Worm (Caenorhabditis elegans): ENCODE results near the gene fbxa-61.

fbxa-61 gene

DNA sequence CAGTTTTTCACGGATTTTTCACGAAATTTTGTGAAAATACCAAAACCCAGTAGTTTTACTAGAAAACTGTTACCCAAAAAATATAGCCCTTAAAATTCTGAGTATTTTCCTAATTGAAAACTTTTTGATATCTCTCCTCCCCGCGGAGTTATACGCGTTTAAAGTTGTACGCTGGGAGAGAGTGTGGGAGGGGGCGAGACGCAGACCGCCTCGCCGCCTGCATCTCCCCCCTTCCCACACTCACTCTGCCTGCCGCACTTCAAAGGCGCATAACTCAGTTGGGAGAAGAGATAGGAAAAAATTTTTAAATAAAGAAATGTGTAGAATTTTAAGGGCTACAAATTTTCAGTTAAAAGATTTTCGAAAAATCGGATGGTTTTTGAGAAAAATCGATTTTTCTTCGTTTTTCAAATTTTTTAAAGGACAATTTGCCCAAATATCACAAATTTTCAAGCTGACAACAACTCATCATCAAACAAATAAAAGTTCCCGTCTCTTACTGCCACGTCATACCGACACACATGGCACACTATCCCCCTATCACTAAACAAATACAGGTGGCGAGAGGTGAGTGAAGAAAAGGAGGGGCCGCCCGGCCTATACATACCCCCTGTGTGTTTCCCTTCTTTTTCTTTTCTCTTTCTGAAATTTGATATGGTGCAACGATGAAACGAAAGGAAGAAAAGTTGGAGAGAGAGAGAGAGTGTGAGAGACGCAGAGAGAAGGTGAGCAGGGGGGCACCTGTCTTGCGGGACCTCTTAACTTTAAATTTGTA is 15.3 kb upstream of the fbxa-61 start:
- TF ChIP-seq F13C5.2 (tag; optimal IDR thresholded peaks at IDR 0.05) (no peak), hmbx-1 (tag; optimal IDR thresholded peaks at IDR 0.05) (no peak), flt-1 (GFP tag; IDR thresholded peaks at IDR 0.05) (no peak), tbx-37 (GFP tag; conservative IDR thresholded peaks at IDR 0.05) (no peak), hmg-4 (GFP tag; optimal IDR thresholded peaks at IDR 0.05) (no peak), tra-4 (tag; optimal IDR thresholded peaks at IDR 0.05) (no peak), ets-7 (tag; optimal IDR thresholded peaks at IDR 0.05) (no peak), ceh-13 (GFP tag; optimal IDR thresholded peaks at IDR 0.05) (no peak), ama-1 (optimal IDR thresholded peaks at IDR 0.05) (no peak), scrt-1 (GFP tag; IDR thresholded peaks at IDR 0.05) (no peak), sea-1 (GFP tag; conservative IDR thresholded peaks at IDR 0.05) (no peak), aly-1 (tag; optimal IDR thresholded peaks at IDR 0.05) (no peak), B0310.2 (tag; optimal IDR thresholded peaks at IDR 0.05) (no peak), tbx-11 (GFP tag; IDR thresholded peaks at IDR 0.05) (no peak), hnd-1 (tag; optimal IDR thresholded peaks at IDR 0.05) (no peak), ceh-36 (tag; optimal IDR thresholded peaks at IDR 0.05) (no peak), pes-1 (GFP tag; IDR thresholded peaks at IDR 0.05) (no peak)

DNA sequence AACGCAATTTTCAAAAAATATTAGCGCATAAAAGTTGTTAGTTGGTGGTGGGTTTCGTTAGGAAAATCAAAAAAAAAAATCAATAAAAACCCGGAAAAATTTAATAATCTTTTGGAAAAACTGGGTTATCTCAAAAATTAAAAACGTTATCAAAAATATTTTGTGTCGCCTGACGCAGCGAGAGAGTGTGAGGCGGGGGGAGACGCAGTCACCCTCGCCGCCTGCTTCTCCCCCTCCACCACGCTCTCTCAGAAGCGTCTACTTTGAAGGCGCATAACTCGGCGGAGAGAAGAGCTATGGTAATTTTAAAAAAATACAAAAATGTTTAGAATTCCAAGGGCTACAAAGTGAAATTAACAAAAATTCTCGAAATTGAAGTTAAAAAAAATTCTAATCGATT is 13.7 kb upstream of the fbxa-61 start:
- TF ChIP-seq flt-1 (GFP tag; IDR thresholded peaks at IDR 0.05) (no peak), hnd-1 (tag; optimal IDR thresholded peaks at IDR 0.05) (no peak), ets-7 (tag; optimal IDR thresholded peaks at IDR 0.05) (no peak), scrt-1 (GFP tag; IDR thresholded peaks at IDR 0.05) (no peak), pes-1 (GFP tag; IDR thresholded peaks at IDR 0.05) (no peak), ceh-13 (GFP tag; optimal IDR thresholded peaks at IDR 0.05) (no peak), B0310.2 (tag; optimal IDR thresholded peaks at IDR 0.05) (no peak), ama-1 (optimal IDR thresholded peaks at IDR 0.05) (no peak), F13C5.2 (tag; optimal IDR thresholded peaks at IDR 0.05) (no peak), tra-4 (tag; optimal IDR thresholded peaks at IDR 0.05) (no peak), tbx-37 (GFP tag; conservative IDR thresholded peaks at IDR 0.05) (no peak), hmg-4 (GFP tag; optimal IDR thresholded peaks at IDR 0.05) (no peak), hmbx-1 (tag; optimal IDR thresholded peaks at IDR 0.05) (no peak), sea-1 (GFP tag; conservative IDR thresholded peaks at IDR 0.05) (no peak)

DNA sequence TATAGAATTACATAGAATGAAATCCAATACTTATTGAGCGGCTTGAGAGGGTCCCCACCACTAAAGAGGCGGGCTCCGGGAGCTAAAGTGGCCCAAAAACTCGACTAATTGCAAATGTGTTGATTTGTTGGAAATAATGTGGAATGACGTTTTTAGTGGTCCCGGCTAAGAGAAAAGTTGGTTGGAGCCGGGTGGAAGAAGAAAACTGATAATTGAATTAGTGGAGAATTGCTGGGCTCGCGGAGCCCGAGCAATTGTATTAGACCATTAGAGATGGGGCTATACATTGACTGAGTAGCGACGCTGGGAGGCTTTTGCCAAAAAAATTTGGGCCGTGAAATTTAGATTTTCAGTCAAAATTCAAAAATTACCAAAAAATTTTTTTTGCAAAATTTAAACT is 13.3 kb upstream of the fbxa-61 start:
- TF ChIP-seq scrt-1 (GFP tag; IDR thresholded peaks at IDR 0.05) (no peak), hmbx-1 (tag; optimal IDR thresholded peaks at IDR 0.05) (no peak)

- TF ChIP-seq hmg-4 (GFP tag; optimal IDR thresholded peaks at IDR 0.05) (no peak), hmbx-1 (tag; optimal IDR thresholded peaks at IDR 0.05) (no peak)
Observed at ce11 chrIII:1226256-1226655, 12.6 kb upstream of the fbxa-61 start.

DNA sequence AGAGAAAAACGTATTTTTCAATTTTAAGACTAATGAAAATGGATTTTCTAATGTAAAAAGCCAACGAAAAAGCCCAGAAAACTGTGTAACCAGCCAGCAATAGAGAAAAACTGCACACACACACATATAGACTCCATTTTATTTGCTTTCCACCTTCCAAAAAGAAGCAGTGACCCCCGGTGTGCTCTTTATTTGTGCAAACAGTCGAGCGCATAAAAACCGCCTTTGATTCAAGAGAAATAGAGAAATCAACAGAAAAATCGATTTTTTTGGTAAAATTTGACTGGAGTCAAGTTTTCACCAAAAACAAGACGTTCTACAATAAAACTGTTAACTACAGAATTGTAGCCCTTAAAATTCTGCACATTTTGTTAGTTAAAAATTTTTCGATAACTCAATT is 10.3 kb upstream of the fbxa-61 start:
- TF ChIP-seq pes-1 (GFP tag; IDR thresholded peaks at IDR 0.05) (no peak), hmbx-1 (tag; optimal IDR thresholded peaks at IDR 0.05) (no peak), B0310.2 (tag; optimal IDR thresholded peaks at IDR 0.05) (no peak), hmg-4 (GFP tag; optimal IDR thresholded peaks at IDR 0.05) (no peak), scrt-1 (GFP tag; IDR thresholded peaks at IDR 0.05) (no peak), tbx-37 (GFP tag; conservative IDR thresholded peaks at IDR 0.05) (no peak), ets-7 (tag; optimal IDR thresholded peaks at IDR 0.05) (no peak), ceh-36 (tag; optimal IDR thresholded peaks at IDR 0.05) (no peak), hnd-1 (tag; optimal IDR thresholded peaks at IDR 0.05) (no peak), ceh-13 (GFP tag; optimal IDR thresholded peaks at IDR 0.05) (no peak)

ce11 chrIII:1229510-1229909 is 9.3 kb upstream of the fbxa-61 start:
- TF ChIP-seq hmbx-1 (tag; optimal IDR thresholded peaks at IDR 0.05) (no peak), tra-4 (tag; optimal IDR thresholded peaks at IDR 0.05) (no peak), ets-7 (tag; optimal IDR thresholded peaks at IDR 0.05) (no peak), ama-1 (optimal IDR thresholded peaks at IDR 0.05) (no peak), scrt-1 (GFP tag; IDR thresholded peaks at IDR 0.05) (no peak), tbx-37 (GFP tag; conservative IDR thresholded peaks at IDR 0.05) (no peak), tbx-11 (GFP tag; IDR thresholded peaks at IDR 0.05) (no peak), aly-1 (tag; optimal IDR thresholded peaks at IDR 0.05) (no peak), F13C5.2 (tag; optimal IDR thresholded peaks at IDR 0.05) (no peak), ceh-36 (tag; optimal IDR thresholded peaks at IDR 0.05) (no peak), ceh-13 (GFP tag; optimal IDR thresholded peaks at IDR 0.05) (no peak), hnd-1 (tag; optimal IDR thresholded peaks at IDR 0.05) (no peak), B0310.2 (tag; optimal IDR thresholded peaks at IDR 0.05) (no peak), pes-1 (GFP tag; IDR thresholded peaks at IDR 0.05) (no peak), hmg-4 (GFP tag; optimal IDR thresholded peaks at IDR 0.05) (no peak), sea-1 (GFP tag; conservative IDR thresholded peaks at IDR 0.05) (no peak), flt-1 (GFP tag; IDR thresholded peaks at IDR 0.05) (no peak)

DNA sequence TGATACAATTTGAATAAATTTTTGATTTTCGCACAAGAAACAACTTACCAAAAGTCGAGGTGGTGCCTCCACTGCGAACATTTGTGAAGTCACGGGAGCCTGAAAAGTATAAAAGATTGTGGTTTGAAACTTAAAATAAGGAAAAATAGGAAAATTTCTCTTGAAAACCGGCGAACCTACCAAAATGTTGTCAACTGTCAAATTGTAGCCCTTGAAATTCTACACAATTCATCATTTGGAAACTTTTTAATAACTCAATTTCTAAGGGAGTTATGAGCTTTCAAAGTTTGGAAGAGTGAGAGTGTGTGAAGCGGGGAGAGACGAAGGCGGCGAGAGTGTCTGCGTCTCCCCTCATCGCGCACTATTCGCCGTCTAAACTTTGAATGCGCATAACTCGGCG is 8.7 kb upstream of the fbxa-61 start, which contains the start of gene pes-4:
Gene pes-4 (minus strand): TSS at position 101 of the 400 bp plus-strand sequence.
- TF ChIP-seq tbx-11 (GFP tag; IDR thresholded peaks at IDR 0.05) = no peak
- TF ChIP-seq ceh-36 (tag; optimal IDR thresholded peaks at IDR 0.05) = no peak
- TF ChIP-seq F13C5.2 (tag; optimal IDR thresholded peaks at IDR 0.05) = no peak
- no peak for TF ChIP-seq tra-4 (tag; optimal IDR thresholded peaks at IDR 0.05)

ce11 chrIII:1230672-1231071 is 8.2 kb upstream of the fbxa-61 start:
- TF ChIP-seq tbx-11 (GFP tag; IDR thresholded peaks at IDR 0.05) (no peak), aly-1 (tag; optimal IDR thresholded peaks at IDR 0.05) (no peak), hnd-1 (tag; optimal IDR thresholded peaks at IDR 0.05) (no peak), ets-7 (tag; optimal IDR thresholded peaks at IDR 0.05) (no peak), pes-1 (GFP tag; IDR thresholded peaks at IDR 0.05) (no peak), sea-1 (GFP tag; conservative IDR thresholded peaks at IDR 0.05) (no peak), ceh-13 (GFP tag; optimal IDR thresholded peaks at IDR 0.05) (no peak), F13C5.2 (tag; optimal IDR thresholded peaks at IDR 0.05) (no peak), tra-4 (tag; optimal IDR thresholded peaks at IDR 0.05) (no peak), ceh-36 (tag; optimal IDR thresholded peaks at IDR 0.05) (no peak), hmbx-1 (tag; optimal IDR thresholded peaks at IDR 0.05) (no peak), scrt-1 (GFP tag; IDR thresholded peaks at IDR 0.05) (no peak), ama-1 (optimal IDR thresholded peaks at IDR 0.05) (no peak), flt-1 (GFP tag; IDR thresholded peaks at IDR 0.05) (no peak)

All from whole organism, early embryonic.